Worm (Caenorhabditis elegans): ENCODE data around the gene srv-19.

The srv-19 gene

ce11 chrIV:5873825-5874224 is at the start of gene srv-19:
Gene srv-19, minus strand, starts transcription at chrIV:5873925.
- TF ChIP-seq isw-1 (GFP tag; IDR thresholded peaks at IDR 0.05) (no peak), nhr-19 (GFP tag; conservative IDR thresholded peaks at IDR 0.05) (no peak), nhr-85 (tag) (no peak), ama-1 (optimal IDR thresholded peaks at IDR 0.05) (no peak), unc-62 (GFP tag; optimal IDR thresholded peaks at IDR 0.05) (no peak), ets-5 (GFP tag; IDR thresholded peaks at IDR 0.05) (no peak)

DNA sequence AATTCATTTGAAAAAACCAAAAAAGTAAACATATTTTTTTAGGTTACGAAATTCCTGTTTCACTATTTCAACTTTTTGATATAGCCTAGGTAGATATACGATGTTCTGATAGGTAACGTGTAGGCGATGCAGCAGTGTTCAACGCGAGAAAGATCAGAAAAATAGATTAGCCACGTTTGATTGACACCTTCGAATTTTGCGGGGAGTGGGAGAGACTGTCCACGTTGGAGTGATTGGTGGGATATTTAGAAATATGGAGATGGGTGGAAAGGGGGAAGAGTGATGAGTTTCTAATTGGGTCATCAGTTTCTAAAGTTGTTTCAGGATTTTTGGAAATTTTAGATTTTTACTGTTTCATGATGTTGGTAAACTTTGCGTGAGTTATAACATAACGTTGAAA is 49.4 kb upstream of the srv-19 start:
- TF ChIP-seq blmp-1 (tag; optimal IDR thresholded peaks at IDR 0.05) (peak; percentile 9), fkh-10 (GFP tag; optimal IDR thresholded peaks at IDR 0.05) (no peak), hlh-4 (tag; optimal IDR thresholded peaks at IDR 0.05) (no peak), efl-1 (optimal IDR thresholded peaks at IDR 0.05) (no peak), efl-1 (GFP tag; optimal IDR thresholded peaks at IDR 0.05 in 1 of 2) (no peak), lin-14 (GFP tag; optimal IDR thresholded peaks at IDR 0.05) (peak; percentile 13)

DNA sequence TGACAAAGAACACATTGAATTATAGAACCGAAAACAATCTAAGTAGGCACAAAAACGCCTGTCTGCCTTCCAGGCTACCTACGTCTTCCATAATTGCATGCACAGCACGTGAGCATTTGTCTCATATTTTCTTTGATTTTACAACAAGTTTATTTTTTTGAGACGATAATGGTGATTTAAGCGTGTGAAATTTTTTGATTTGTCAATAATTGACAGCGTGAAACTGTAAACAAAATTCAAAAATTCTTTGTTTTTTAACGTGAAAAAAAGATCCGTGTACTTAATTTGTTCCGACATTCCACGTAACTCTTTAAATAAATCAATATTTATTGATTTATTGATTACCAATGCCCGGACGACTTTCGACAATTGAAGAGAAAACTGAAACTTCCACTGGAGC is 43.3 kb upstream of the srv-19 start, which contains the start of gene dhhc-13:
dhhc-13 (plus strand) TSS at position 301 of the 400 bp plus-strand sequence.
- TF ChIP-seq egl-13 (tag; optimal IDR thresholded peaks at IDR 0.05), result no peak
- TF ChIP-seq elt-2 (tag; optimal IDR thresholded peaks at IDR 0.05), result no peak
- no peak for TF ChIP-seq lin-15B (tag; optimal IDR thresholded peaks at IDR 0.05)
- no peak for TF ChIP-seq ceh-63 (GFP tag; optimal IDR thresholded peaks at IDR 0.05)
- no peak for TF ChIP-seq lin-13 (GFP tag; optimal IDR thresholded peaks at IDR 0.05)
- TF ChIP-seq nhr-237 (tag; optimal IDR thresholded peaks at IDR 0.05), result no peak
- TF ChIP-seq Y116A8C.19 (tag; optimal IDR thresholded peaks at IDR 0.05; ENCODE audit: borderline replicate concordance), result no peak
- no peak for TF ChIP-seq mep-1 (tag; optimal IDR thresholded peaks at IDR 0.05)
- TF ChIP-seq zag-1 (tag; optimal IDR thresholded peaks at IDR 0.05), result no peak

ce11 chrIV:5915152-5915551 is 41.4 kb upstream of the srv-19 start:
- TF ChIP-seq lin-14 (GFP tag; optimal IDR thresholded peaks at IDR 0.05), result peak; percentile 79
- TF ChIP-seq ces-1 (GFP tag; optimal IDR thresholded peaks at IDR 0.05), result peak; percentile 24
- no peak for TF ChIP-seq efl-1 (optimal IDR thresholded peaks at IDR 0.05)
- peak in 1 of 2 experiments; percentile 44 for TF ChIP-seq efl-1 (GFP tag; optimal IDR thresholded peaks at IDR 0.05 in 1 of 2)
- TF ChIP-seq fkh-10 (GFP tag; optimal IDR thresholded peaks at IDR 0.05), result peak; percentile 95
- no peak for TF ChIP-seq sup-37 (GFP tag; optimal IDR thresholded peaks at IDR 0.05)
- TF ChIP-seq pqm-1 (tag; optimal IDR thresholded peaks at IDR 0.05), result no peak

DNA sequence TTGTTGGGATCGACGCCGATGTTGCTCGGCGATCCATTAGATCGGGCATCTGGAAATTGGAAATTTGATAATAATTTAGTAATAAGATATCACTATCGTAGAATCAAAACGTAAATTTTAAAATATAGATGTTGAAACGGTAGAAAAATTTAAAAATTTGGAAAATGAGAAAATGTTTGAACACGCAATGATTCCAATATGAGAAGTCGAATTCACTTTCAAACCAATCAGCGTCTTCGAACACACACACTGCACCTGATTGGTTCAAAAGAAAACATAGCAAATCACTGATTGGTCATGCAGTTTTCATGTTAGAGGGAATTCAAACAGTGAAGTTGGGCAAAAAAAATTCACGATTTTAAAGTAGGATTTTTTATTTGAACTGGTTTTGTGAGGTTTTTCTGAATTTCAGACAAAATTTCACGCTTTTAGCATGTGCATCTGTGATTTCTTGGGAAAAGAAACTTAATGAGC is 29.6 kb upstream of the srv-19 start, which contains the start of gene H04M03.12:
H04M03.12 (minus strand) TSS at position 51 of the 474 bp plus-strand sequence.
- TF ChIP-seq mab-9 (GFP tag; IDR thresholded peaks at IDR 0.05) (no peak), ztf-11 (tag; optimal IDR thresholded peaks at IDR 0.05) (no peak), nhr-84 (tag; optimal IDR thresholded peaks at IDR 0.05) (no peak), zip-4 (GFP tag; optimal IDR thresholded peaks at IDR 0.05) (no peak), efl-3 (GFP tag; optimal IDR thresholded peaks at IDR 0.05) (no peak), zag-1 (tag; optimal IDR thresholded peaks at IDR 0.05) (no peak), isw-1 (GFP tag; IDR thresholded peaks at IDR 0.05) (no peak), dpl-1 (GFP tag; optimal IDR thresholded peaks at IDR 0.05) (no peak), alr-1 (tag; optimal IDR thresholded peaks at IDR 0.05; ENCODE audit: borderline replicate concordance) (no peak)

- TF ChIP-seq vab-15 (tag; optimal IDR thresholded peaks at IDR 0.05), result no peak
- TF ChIP-seq nhr-47 (tag; optimal IDR thresholded peaks at IDR 0.05), result peak; percentile 29
- TF ChIP-seq C04F5.9 (tag; optimal IDR thresholded peaks at IDR 0.05), result no peak
- no peak for TF ChIP-seq lir-3 (tag; optimal IDR thresholded peaks at IDR 0.05; ENCODE audit: poor library complexity)
- peak; percentile 68 for TF ChIP-seq ceh-8 (GFP tag; optimal IDR thresholded peaks at IDR 0.05)
- TF ChIP-seq ceh-90 (tag; optimal IDR thresholded peaks at IDR 0.05), result no peak
- no peak for TF ChIP-seq nhr-12 (tag; optimal IDR thresholded peaks at IDR 0.05)
- no peak for TF ChIP-seq tlp-1 (tag; optimal IDR thresholded peaks at IDR 0.05)
- peak; percentile 51 for TF ChIP-seq lin-14 (GFP tag; optimal IDR thresholded peaks at IDR 0.05)
- TF ChIP-seq mep-1 (tag; optimal IDR thresholded peaks at IDR 0.05), result no peak
- no peak for TF ChIP-seq tbx-2 (tag; optimal IDR thresholded peaks at IDR 0.05)
- TF ChIP-seq Y116A8C.19 (tag; optimal IDR thresholded peaks at IDR 0.05; ENCODE audit: borderline replicate concordance), result no peak
Measured at ce11 chrIV:5902730-5903129, 29.0 kb upstream of the srv-19 start.
